Worm (Caenorhabditis elegans): ENCODE results near the gene str-118.
A peak's percentile ranks its signal among the peaks of the same experiment; 100 is the strongest.

The str-118 gene

ce11 chrV:10031384-10032171, 20.4 kb upstream of the str-118 start:
- no peak for TF ChIP-seq fkh-10 (GFP tag; optimal IDR thresholded peaks at IDR 0.05)
- TF ChIP-seq R02D3.7 (tag; optimal IDR thresholded peaks at IDR 0.05) = no peak
- no peak for TF ChIP-seq ceh-16 (tag; optimal IDR thresholded peaks at IDR 0.05)
- TF ChIP-seq pha-4 (tag; optimal IDR thresholded peaks at IDR 0.05) = peak; percentile 46
- peak; percentile 23 for TF ChIP-seq skn-1 (tag; optimal IDR thresholded peaks at IDR 0.05)
- TF ChIP-seq nfya-1 (tag; optimal IDR thresholded peaks at IDR 0.05; ENCODE audit: insufficient read depth) = peak; percentile 47
- peak; percentile 54 for TF ChIP-seq pqm-1 (tag; optimal IDR thresholded peaks at IDR 0.05)
- TF ChIP-seq elt-2 (tag; optimal IDR thresholded peaks at IDR 0.05) = peak; percentile 70
- TF ChIP-seq elt-3 (tag; optimal IDR thresholded peaks at IDR 0.05) = peak in 1 of 3 experiments; percentile 31
- TF ChIP-seq nhr-23 (tag; optimal IDR thresholded peaks at IDR 0.05) = peak; percentile 19
- TF ChIP-seq ceh-82 (tag; optimal IDR thresholded peaks at IDR 0.05) = no peak
- no peak for TF ChIP-seq ztf-4 (tag; optimal IDR thresholded peaks at IDR 0.05)
- TF ChIP-seq daf-12 (tag; optimal IDR thresholded peaks at IDR 0.05) = no peak
- TF ChIP-seq nhr-77 (tag; optimal IDR thresholded peaks at IDR 0.05) = no peak
- no peak for TF ChIP-seq fkh-2 (tag; optimal IDR thresholded peaks at IDR 0.05)

ce11 chrV:10035586-10035985, 16.4 kb upstream of the str-118 start:
- peak; percentile 2 for TF ChIP-seq nhr-23 (tag; optimal IDR thresholded peaks at IDR 0.05)
- TF ChIP-seq nhr-25 (tag; optimal IDR thresholded peaks at IDR 0.05) = no peak

DNA sequence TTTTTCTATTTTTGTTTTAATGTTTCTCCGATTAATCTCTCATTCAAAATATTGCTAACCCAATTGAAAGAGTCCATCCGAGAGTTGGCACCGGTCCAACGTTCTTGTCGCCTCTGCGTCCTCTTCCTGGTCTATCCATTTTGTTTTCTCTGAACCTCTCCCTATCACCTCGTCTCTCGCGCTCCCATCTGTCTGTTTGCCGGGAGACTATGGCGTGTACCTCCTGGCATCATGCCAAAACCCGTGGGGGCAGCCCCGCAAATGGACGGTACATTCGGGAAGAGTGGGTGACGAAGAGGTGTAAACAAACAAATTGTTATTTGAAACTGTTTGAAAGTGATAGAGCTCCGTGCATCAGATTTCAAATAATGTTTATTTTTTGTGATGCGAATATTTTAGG, 15.7 kb upstream of the str-118 start, which contains the start of gene T06E8.2:
TSS of gene T06E8.2 (minus strand) at position 139 of the 400 bp plus-strand sequence.
- no peak for TF ChIP-seq ceh-9 (tag; optimal IDR thresholded peaks at IDR 0.05)
- peak; percentile 56 for TF ChIP-seq snpc-4 (tag; optimal IDR thresholded peaks at IDR 0.05)
- peak; percentile 27 for TF ChIP-seq nfya-1 (tag; optimal IDR thresholded peaks at IDR 0.05; ENCODE audit: insufficient read depth)
- peak; percentile 91 for TF ChIP-seq pha-4 (tag; optimal IDR thresholded peaks at IDR 0.05)
- TF ChIP-seq jun-1 (tag; optimal IDR thresholded peaks at IDR 0.05) = no peak
- TF ChIP-seq lin-15B (tag; optimal IDR thresholded peaks at IDR 0.05) = peak; percentile 6
- peak; percentile 24 for TF ChIP-seq hmg-11 (tag; optimal IDR thresholded peaks at IDR 0.05)
- peak; percentile 27 for TF ChIP-seq nhr-43 (tag; optimal IDR thresholded peaks at IDR 0.05; ENCODE audit: poor library complexity, severe bottlenecking)
- no peak for TF ChIP-seq mdl-1 (tag; optimal IDR thresholded peaks at IDR 0.05)
- TF ChIP-seq nhr-28 (tag; optimal IDR thresholded peaks at IDR 0.05) = no peak

ce11 chrV:10037040-10037439, 14.9 kb upstream of the str-118 start, which contains the start of gene F57A8.1:
Gene F57A8.1 (plus strand): TSS chrV:10037340.
- TF ChIP-seq ceh-9 (tag; optimal IDR thresholded peaks at IDR 0.05) (no peak), nhr-77 (tag; optimal IDR thresholded peaks at IDR 0.05) (no peak), elt-1 (tag; optimal IDR thresholded peaks at IDR 0.05) (no peak), lin-39 (tag; optimal IDR thresholded peaks at IDR 0.05) (no peak), nhr-23 (tag; optimal IDR thresholded peaks at IDR 0.05) (no peak), snpc-4 (tag; optimal IDR thresholded peaks at IDR 0.05) (no peak), fkh-2 (tag; optimal IDR thresholded peaks at IDR 0.05) (no peak), ceh-82 (tag; optimal IDR thresholded peaks at IDR 0.05) (no peak), aly-2 (tag; optimal IDR thresholded peaks at IDR 0.05) (no peak), mdl-1 (tag; optimal IDR thresholded peaks at IDR 0.05) (no peak), unc-39 (tag; optimal IDR thresholded peaks at IDR 0.05) (no peak), zag-1 (tag; optimal IDR thresholded peaks at IDR 0.05) (no peak), nhr-12 (tag; optimal IDR thresholded peaks at IDR 0.05) (no peak), skn-1 (tag; optimal IDR thresholded peaks at IDR 0.05) (no peak), nhr-43 (tag; optimal IDR thresholded peaks at IDR 0.05; ENCODE audit: poor library complexity, severe bottlenecking) (no peak)

ce11 chrV:10039837-10040236, 12.1 kb upstream of the str-118 start:
- TF ChIP-seq skn-1 (tag; optimal IDR thresholded peaks at IDR 0.05) = peak; percentile 58
- no peak for TF ChIP-seq nhr-237 (tag; optimal IDR thresholded peaks at IDR 0.05)
- TF ChIP-seq unc-39 (tag; optimal IDR thresholded peaks at IDR 0.05) = no peak
- peak; percentile 36 for TF ChIP-seq lin-15B (tag; optimal IDR thresholded peaks at IDR 0.05)
- no peak for TF ChIP-seq ceh-28 (tag; optimal IDR thresholded peaks at IDR 0.05)
- TF ChIP-seq nhr-76 (tag; optimal IDR thresholded peaks at IDR 0.05) = no peak
- TF ChIP-seq mml-1 (tag; optimal IDR thresholded peaks at IDR 0.05) = no peak
- TF ChIP-seq aly-2 (tag; optimal IDR thresholded peaks at IDR 0.05) = no peak
- TF ChIP-seq nhr-77 (tag; optimal IDR thresholded peaks at IDR 0.05) = no peak
- no peak for TF ChIP-seq R02D3.7 (tag; optimal IDR thresholded peaks at IDR 0.05)
- TF ChIP-seq elt-3 (tag; optimal IDR thresholded peaks at IDR 0.05) = no peak
- peak; percentile 6 for TF ChIP-seq tbx-2 (tag; optimal IDR thresholded peaks at IDR 0.05)
- no peak for TF ChIP-seq ZK546.5 (tag; optimal IDR thresholded peaks at IDR 0.05)
- TF ChIP-seq nhr-43 (tag; optimal IDR thresholded peaks at IDR 0.05; ENCODE audit: poor library complexity, severe bottlenecking) = peak; percentile 32
- no peak for TF ChIP-seq nhr-67 (tag; optimal IDR thresholded peaks at IDR 0.05)
- no peak for TF ChIP-seq egl-27 (tag; optimal IDR thresholded peaks at IDR 0.05)
- no peak for TF ChIP-seq fkh-10 (GFP tag; optimal IDR thresholded peaks at IDR 0.05)
- TF ChIP-seq daf-12 (tag; optimal IDR thresholded peaks at IDR 0.05) = no peak
- TF ChIP-seq sea-2 (GFP tag; optimal IDR thresholded peaks at IDR 0.05) = no peak
- TF ChIP-seq nfya-1 (tag; optimal IDR thresholded peaks at IDR 0.05; ENCODE audit: insufficient read depth) = peak; percentile 87
- peak; percentile 76 for TF ChIP-seq hmg-11 (tag; optimal IDR thresholded peaks at IDR 0.05)
- TF ChIP-seq ceh-82 (tag; optimal IDR thresholded peaks at IDR 0.05) = no peak
- TF ChIP-seq nhr-28 (tag; optimal IDR thresholded peaks at IDR 0.05) = no peak
- no peak for TF ChIP-seq eor-1 (tag; optimal IDR thresholded peaks at IDR 0.05)
- TF ChIP-seq elt-2 (tag; optimal IDR thresholded peaks at IDR 0.05) = peak; percentile 89
- TF ChIP-seq unc-62 (GFP tag; optimal IDR thresholded peaks at IDR 0.05) = peak; percentile 23
